Worm (Caenorhabditis elegans) whole organism, late embryonic: ENCODE data around the gene F46F5.5.

ENCODE experiments used
- C08G9.2 ChIP-seq: sonication (generic microtip); optimal IDR thresholded peaks from 2 replicates; lab custom pipeline; 2016; ENCODE audit warnings: mild to moderate bottlenecking, missing genetic modification characterization, moderate library complexity, missing compliant biosample characterization
- C38D4.7 ChIP-seq: fragments of 200-800 bp; sonication (Bioruptor generic); optimal IDR thresholded peaks from 2 replicates; lab custom pipeline; 2018; ENCODE audit warnings: mild to moderate bottlenecking, missing genetic modification characterization, moderate library complexity, missing compliant biosample characterization
- K09A11.1 ChIP-seq: sonication (generic microtip); optimal IDR thresholded peaks from 2 replicates; lab custom pipeline; 2017; ENCODE audit warnings: antibody characterized with exemption, mild to moderate bottlenecking, missing genetic modification characterization, missing compliant biosample characterization; ENCODE audit not compliant: insufficient read depth
- ahr-1 ChIP-seq: sonication (generic microtip); optimal IDR thresholded peaks from 2 replicates; lab custom pipeline; 2016; ENCODE audit warnings: missing genetic modification characterization, missing compliant biosample characterization
- ama-1 ChIP-seq: fragments of 150-350 bp; optimal IDR thresholded peaks from 2 replicates; lab custom pipeline; 2014
- ceh-18 ChIP-seq: sonication (generic microtip); optimal IDR thresholded peaks from 2 replicates; lab custom pipeline; 2016; ENCODE audit warnings: missing genetic modification characterization, missing compliant biosample characterization
- ceh-24 ChIP-seq: sonication (generic microtip); optimal IDR thresholded peaks from 2 replicates; lab custom pipeline; 2016; ENCODE audit warnings: mild to moderate bottlenecking, missing genetic modification characterization, missing compliant biosample characterization
- ceh-30 ChIP-seq: fragments of 150-350 bp; optimal IDR thresholded peaks from 2 replicates; lab custom pipeline; 2014; ENCODE audit warnings: missing biosample characterization, missing genetic modification characterization
- ceh-31 ChIP-seq: sonication (generic microtip); optimal IDR thresholded peaks from 2 replicates; lab custom pipeline; 2016; ENCODE audit warnings: missing genetic modification characterization, missing compliant biosample characterization
- ceh-34 ChIP-seq: sonication (generic microtip); optimal IDR thresholded peaks from 2 replicates; lab custom pipeline; 2016; ENCODE audit warnings: mild to moderate bottlenecking, missing genetic modification characterization, missing compliant biosample characterization
- ceh-45 ChIP-seq: fragments of 200-800 bp; sonication (Bioruptor generic); IDR thresholded peaks from 2 replicates; pipeline ENCODE4 v1.3.6; 2022; ENCODE audit warnings: missing genetic modification reagents, missing genetic modification characterization, missing compliant biosample characterization
- ceh-6 ChIP-seq: fragments of 200-800 bp; sonication (Bioruptor generic); optimal IDR thresholded peaks from 2 replicates; lab custom pipeline; 2018; ENCODE audit warnings: mild to moderate bottlenecking, missing genetic modification characterization, missing compliant biosample characterization
- elt-2 ChIP-seq: sonication (generic microtip); optimal IDR thresholded peaks from 2 replicates; lab custom pipeline; 2016; ENCODE audit warnings: missing genetic modification reagents, missing genetic modification characterization, missing compliant biosample characterization
- ets-4 ChIP-seq: sonication (generic microtip); optimal IDR thresholded peaks from 2 replicates; lab custom pipeline; 2016; ENCODE audit warnings: missing genetic modification characterization, missing compliant biosample characterization
- eyg-1 ChIP-seq: sonication (generic microtip); optimal IDR thresholded peaks from 2 replicates; lab custom pipeline; 2016; ENCODE audit warnings: missing genotype, missing genetic modification characterization, missing compliant biosample characterization
- hlh-15 ChIP-seq: sonication (generic microtip); optimal IDR thresholded peaks from 2 replicates; lab custom pipeline; 2016; ENCODE audit warnings: missing genetic modification characterization, missing compliant biosample characterization
- hlh-6 ChIP-seq: sonication (generic microtip); optimal IDR thresholded peaks from 2 replicates; lab custom pipeline; 2016; ENCODE audit warnings: missing genotype, missing genetic modification characterization, missing compliant biosample characterization
- hlh-8 ChIP-seq: sonication (generic microtip); optimal IDR thresholded peaks from 2 replicates; lab custom pipeline; 2016; ENCODE audit warnings: missing genotype, missing genetic modification characterization, missing compliant biosample characterization
- lin-11 ChIP-seq: fragments of 200-800 bp; sonication (Bioruptor generic); optimal IDR thresholded peaks from 2 replicates; lab custom pipeline; 2018; ENCODE audit warnings: mild to moderate bottlenecking, missing genetic modification characterization, missing compliant biosample characterization
- nfya-1 ChIP-seq: sonication (generic microtip); optimal IDR thresholded peaks from 2 replicates; lab custom pipeline; 2017; ENCODE audit warnings: missing genetic modification characterization, mild to moderate bottlenecking, missing compliant biosample characterization, antibody characterized with exemption, moderate library complexity
- nhr-11 ChIP-seq: fragments of 150-350 bp; optimal IDR thresholded peaks from 2 replicates; lab custom pipeline; 2014; ENCODE audit warnings: missing biosample characterization, missing genetic modification characterization
- nhr-232 ChIP-seq: sonication (generic microtip); optimal IDR thresholded peaks from 2 replicates; lab custom pipeline; 2016; ENCODE audit warnings: missing genetic modification characterization, missing compliant biosample characterization
- odd-2 ChIP-seq: sonication (generic microtip); optimal IDR thresholded peaks from 2 replicates; lab custom pipeline; 2017; ENCODE audit warnings: antibody characterized with exemption, mild to moderate bottlenecking, missing genetic modification characterization, missing compliant biosample characterization
- pag-3 ChIP-seq: sonication (generic microtip); optimal IDR thresholded peaks from 2 replicates; lab custom pipeline; 2016; ENCODE audit warnings: missing compliant biosample characterization, missing genetic modification characterization, borderline replicate concordance
- pat-9 ChIP-seq: fragments of 200-800 bp; sonication (Bioruptor generic); optimal IDR thresholded peaks from 2 replicates; lab custom pipeline; 2018; ENCODE audit warnings: mild to moderate bottlenecking, missing genetic modification characterization, moderate library complexity, missing compliant biosample characterization
- pha-4 ChIP-seq: fragments of 150-350 bp; optimal IDR thresholded peaks from 2 replicates; lab custom pipeline; 2018; ENCODE audit warnings: missing biosample characterization, missing genetic modification reagents, missing genetic modification characterization
- pqm-1 ChIP-seq: sonication (generic microtip); optimal IDR thresholded peaks from 2 replicates; lab custom pipeline; 2016; ENCODE audit warnings: missing genetic modification characterization, missing compliant biosample characterization
- pros-1 ChIP-seq: fragments of 150-350 bp; optimal IDR thresholded peaks from 2 replicates; lab custom pipeline; 2014; ENCODE audit warnings: missing biosample characterization, missing genetic modification reagents, missing genetic modification characterization
- ref-2 ChIP-seq: sonication (generic microtip); optimal IDR thresholded peaks from 2 replicates; lab custom pipeline; 2016; ENCODE audit warnings: missing genetic modification characterization, missing compliant biosample characterization
- sox-2 ChIP-seq: fragments of 200-800 bp; sonication (Bioruptor generic); IDR thresholded peaks from 2 replicates; pipeline ENCODE4 v1.3.6; 2022; ENCODE audit warnings: missing genetic modification reagents, missing genetic modification characterization, missing compliant biosample characterization
- syd-9 ChIP-seq: sonication (generic microtip); optimal IDR thresholded peaks from 2 replicates; lab custom pipeline; 2016; ENCODE audit warnings: mild to moderate bottlenecking, missing genetic modification characterization, moderate library complexity, missing compliant biosample characterization
- tbx-7 ChIP-seq: sonication (generic microtip); optimal IDR thresholded peaks from 2 replicates; lab custom pipeline; 2016; ENCODE audit warnings: missing genotype, missing genetic modification characterization, missing compliant biosample characterization
- ttx-3 ChIP-seq: sonication (generic microtip); optimal IDR thresholded peaks from 2 replicates; lab custom pipeline; 2016; ENCODE audit warnings: missing genetic modification reagents, missing genetic modification characterization, missing compliant biosample characterization
- unc-3 ChIP-seq, 2 experiments: fragments of 200-800 bp in 1 of 2; sonication (Bioruptor generic) in 1 of 2; sonication (generic microtip) in 1 of 2; conservative IDR thresholded peaks in 1 of 2; optimal IDR thresholded peaks in 1 of 2; 2 replicates each; pipeline versions ENCODE4 v1.3.6 to Lab custom; 2016 to 2022; ENCODE audit warnings: missing compliant biosample characterization in 2 of 2, missing genetic modification characterization in 2 of 2, missing genetic modification reagents in 1 of 2
- zip-5 ChIP-seq: sonication (generic microtip); optimal IDR thresholded peaks from 2 replicates; lab custom pipeline; 2016; ENCODE audit warnings: missing genetic modification characterization, missing compliant biosample characterization
- ztf-16 ChIP-seq: sonication (generic microtip); optimal IDR thresholded peaks from 2 replicates; lab custom pipeline; 2017; ENCODE audit warnings: missing genetic modification characterization, missing compliant biosample characterization

The F46F5.5 gene

DNA sequence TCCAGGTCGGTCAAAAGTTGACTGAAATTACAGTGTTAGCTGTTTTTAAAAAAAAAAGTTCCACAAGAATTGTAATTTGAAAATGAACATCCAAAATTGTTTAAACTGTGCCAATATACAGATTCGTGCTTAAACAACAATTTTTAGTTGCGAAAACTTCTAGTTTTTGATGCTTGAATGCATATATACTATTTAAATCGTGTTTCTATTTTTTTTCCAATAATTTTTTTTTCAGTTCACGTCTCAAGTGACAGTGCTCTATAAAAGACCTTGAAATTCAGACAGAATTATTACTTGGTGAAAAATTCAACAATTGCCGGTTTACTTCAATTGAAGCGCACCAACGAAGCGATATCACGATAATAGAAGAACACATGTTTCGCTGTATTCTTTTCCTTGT is 25.9 kb downstream of the F46F5.5 start, which contains the start of gene F46F5.16:
Gene F46F5.16 (plus strand): TSS at position 301 of the 400 bp plus-strand sequence.
- TF ChIP-seq ceh-6 (GFP tag; lab: Kevin White, UChicago) (no peak), ahr-1 (no peak), pag-3 (tag; lab: Kevin White, UChicago) (no peak), nhr-11 (tag; lab: Kevin White, UChicago) (no peak), ceh-31 (tag; lab: Kevin White, UChicago) (no peak), ceh-24 (tag; lab: Kevin White, UChicago) (no peak)

DNA sequence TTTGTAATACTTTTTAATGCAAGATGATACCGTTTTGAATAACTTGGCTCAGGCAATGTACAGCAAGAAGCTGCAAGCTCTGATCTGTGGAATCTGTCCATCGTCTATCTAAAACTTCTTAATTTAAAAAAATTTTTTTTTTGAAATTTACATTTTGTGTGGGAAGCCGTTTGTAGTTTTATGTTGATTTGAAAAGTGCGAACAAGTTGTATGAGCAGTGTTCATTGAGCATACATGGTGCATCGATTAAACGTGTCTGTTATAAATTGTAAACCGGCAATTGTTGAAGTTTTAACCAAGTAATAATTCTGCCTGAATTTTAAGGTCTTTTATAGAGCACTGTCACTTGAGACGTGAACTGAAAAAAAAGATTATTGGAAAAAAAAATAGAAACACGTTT is 29.3 kb downstream of the F46F5.5 start, which contains the start of gene Y39F10A.6:
Gene Y39F10A.6 (minus strand): TSS at position 101 of the 400 bp plus-strand sequence.
- TF ChIP-seq ceh-18 (tag; lab: Kevin White, UChicago) = no peak
- TF ChIP-seq nfya-1 (tag; lab: Kevin White, UChicago) = no peak
- TF ChIP-seq ceh-31 (tag; lab: Kevin White, UChicago) = no peak
- TF ChIP-seq hlh-8 (tag; lab: Kevin White, UChicago) = no peak
- no peak for TF ChIP-seq C38D4.7 (GFP tag; lab: Kevin White, UChicago)
- TF ChIP-seq ets-4 (tag; lab: Kevin White, UChicago) = no peak
- TF ChIP-seq hlh-6 (tag; lab: Kevin White, UChicago) = no peak
- no peak for TF ChIP-seq lin-11 (tag; lab: Kevin White, UChicago)
- no peak for TF ChIP-seq pag-3 (tag; lab: Kevin White, UChicago)
- no peak for TF ChIP-seq pat-9 (tag; lab: Kevin White, UChicago)
- no peak for TF ChIP-seq pqm-1 (tag; lab: Kevin White, UChicago)
- TF ChIP-seq nhr-232 (tag; lab: Kevin White, UChicago) = no peak
- no peak for TF ChIP-seq ceh-34 (tag; lab: Kevin White, UChicago)
- no peak for TF ChIP-seq ttx-3
- TF ChIP-seq zip-5 (tag; lab: Kevin White, UChicago) = no peak

DNA sequence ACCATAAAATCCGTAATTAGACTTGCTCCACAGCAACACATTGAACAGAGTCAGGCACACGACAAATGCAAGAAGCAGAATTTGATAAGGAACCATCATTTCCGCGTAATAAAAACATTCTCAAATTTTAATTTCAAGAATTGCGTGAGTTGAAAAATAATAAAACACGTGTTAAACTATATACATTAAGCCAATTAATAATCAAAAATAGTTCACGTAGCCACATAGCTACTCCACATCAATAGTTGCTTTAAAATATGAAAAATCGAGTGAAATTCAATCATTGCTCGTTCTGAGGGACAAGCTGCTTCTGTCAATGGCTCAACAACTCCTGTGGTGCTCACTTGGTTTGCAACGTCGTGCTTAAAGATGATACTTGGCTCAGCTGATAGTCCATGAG is 29.9 kb downstream of the F46F5.5 start, which contains the start of gene Y39F10A.3:
Gene Y39F10A.3 (minus strand): TSS at position 101 of the 400 bp plus-strand sequence.
- TF ChIP-seq ttx-3 (no peak), ceh-30 (tag; lab: Kevin White, UChicago) (no peak), pros-1 (no peak), syd-9 (tag; lab: Kevin White, UChicago) (no peak), ceh-34 (tag; lab: Kevin White, UChicago) (no peak), elt-2 (tag; lab: Kevin White, UChicago) (no peak), ets-4 (tag; lab: Kevin White, UChicago) (no peak), nhr-11 (tag; lab: Kevin White, UChicago) (no peak), hlh-15 (tag; lab: Kevin White, UChicago) (no peak), odd-2 (tag; lab: Kevin White, UChicago) (no peak), C38D4.7 (GFP tag; lab: Kevin White, UChicago) (no peak), pat-9 (tag; lab: Kevin White, UChicago) (no peak), hlh-6 (tag; lab: Kevin White, UChicago) (no peak), unc-3 (GFP tag; conservative IDR thresholded peaks at IDR 0.05; lab: Robert Waterston, UW) (no peak), unc-3 (tag; optimal IDR thresholded peaks at IDR 0.05; lab: Kevin White, UChicago) (no peak), ztf-16 (tag; lab: Kevin White, UChicago) (no peak), eyg-1 (tag; lab: Kevin White, UChicago) (no peak)
- TF ChIP-seq, all 69 proteins: peak for 0

DNA sequence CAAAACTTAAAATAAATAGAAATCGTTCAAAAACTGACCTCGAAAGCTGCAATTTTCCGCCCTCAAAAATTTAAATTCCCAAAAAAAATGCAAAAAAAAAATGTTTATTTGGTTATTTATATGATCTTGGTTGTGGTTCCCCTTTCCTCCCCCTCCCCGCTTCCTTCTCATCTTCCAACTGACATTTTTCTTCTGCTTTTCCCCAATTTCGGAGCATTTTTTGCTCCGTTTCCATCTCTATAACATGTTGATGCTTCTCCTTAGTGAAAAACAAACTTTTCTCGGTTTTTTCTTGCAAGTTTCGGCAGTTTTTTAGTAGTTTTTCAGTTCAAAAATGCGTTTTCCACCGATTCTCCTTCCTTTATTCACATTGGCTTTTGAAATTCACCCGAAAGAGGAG is 37.8 kb downstream of the F46F5.5 start, which contains the start of gene Y39F10A.1:
Gene Y39F10A.1 (plus strand): TSS at position 301 of the 400 bp plus-strand sequence.
- TF ChIP-seq pha-4 = no peak
- TF ChIP-seq ama-1 (lab: Kevin White, UChicago) = no peak
- TF ChIP-seq sox-2 (GFP tag; lab: Robert Waterston, UW) = no peak
- no peak for TF ChIP-seq tbx-7 (tag; lab: Kevin White, UChicago)
- TF ChIP-seq ceh-45 (GFP tag; lab: Robert Waterston, UW) = no peak
- TF ChIP-seq pqm-1 (tag; lab: Kevin White, UChicago) = no peak
- no peak for TF ChIP-seq ttx-3
- TF ChIP-seq ceh-18 (tag; lab: Kevin White, UChicago) = no peak
- TF ChIP-seq pat-9 (tag; lab: Kevin White, UChicago) = no peak
- no peak for TF ChIP-seq ref-2 (tag; lab: Kevin White, UChicago)
- no peak for TF ChIP-seq K09A11.1
- no peak for TF ChIP-seq nfya-1 (tag; lab: Kevin White, UChicago)
- no peak for TF ChIP-seq syd-9 (tag; lab: Kevin White, UChicago)
- TF ChIP-seq C08G9.2 (tag; lab: Kevin White, UChicago) = no peak
